Fruit fly (Drosophila melanogaster) whole organism: ENCODE measurements around the gene Ube3a.

Source experiments
- CG8478 ChIP-seq: fragments of >200 bp; optimal IDR thresholded peaks from 2 replicates; lab custom pipeline; 2018; ENCODE audit warnings: inconsistent platforms
- Dll ChIP-seq: fragments of >200 bp; optimal IDR thresholded peaks from 2 replicates; lab custom pipeline; 2017
- pan ChIP-seq: fragments of >200 bp; optimal IDR thresholded peaks from 2 replicates; lab custom pipeline; 2017
- psq ChIP-seq: fragments of >200 bp; optimal IDR thresholded peaks from 2 replicates; lab custom pipeline; 2017
- usp ChIP-seq: fragments of >200 bp; optimal IDR thresholded peaks from 2 replicates; lab custom pipeline; 2017; ENCODE audit warnings: missing biosample characterization, missing genetic modification characterization, mixed read lengths

DNA sequence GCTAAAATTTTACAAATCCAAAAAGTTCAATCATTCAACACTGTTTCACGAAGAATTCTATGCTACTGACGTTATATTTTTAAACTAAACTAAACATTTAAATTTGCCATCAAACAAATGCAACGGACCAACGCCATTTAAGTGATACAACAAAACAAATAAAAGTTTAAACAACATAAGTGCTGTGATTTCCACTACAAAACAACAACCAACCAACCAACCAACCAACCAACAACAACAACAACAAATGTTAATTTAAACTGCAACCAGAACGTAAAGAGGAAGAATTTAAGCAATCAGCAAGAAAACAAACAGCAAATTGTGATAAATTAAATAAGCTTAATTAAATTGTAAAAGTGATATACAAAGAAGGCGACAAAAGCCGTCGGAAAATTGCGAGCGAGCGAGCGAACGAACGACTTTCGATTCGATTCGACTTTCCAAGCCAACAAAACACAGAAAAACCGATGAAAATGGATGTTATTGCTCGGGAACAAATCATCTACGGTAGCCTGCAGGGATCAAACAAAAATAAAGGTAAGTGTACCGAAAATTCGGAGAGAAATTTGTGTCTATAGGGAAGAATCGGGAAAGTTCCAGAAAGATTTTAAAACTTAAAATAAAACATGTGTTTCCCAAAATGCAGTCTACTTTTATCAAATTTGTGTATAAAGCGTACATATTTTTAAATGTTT is 42.2 kb upstream of the Ube3a start:
- TF ChIP-seq CG8478, result no peak
- TF ChIP-seq usp (GFP tag; lab: Kevin White, UChicago), result no peak
- TF ChIP-seq psq (lab: Kevin White, UChicago), result no peak
- TF ChIP-seq pan (lab: Kevin White, UChicago), result no peak
- TF ChIP-seq Dll (lab: Kevin White, UChicago), result no peak
